Worm (Caenorhabditis elegans): ENCODE results near the gene droe-8.
A peak's percentile ranks its signal among the peaks of the same experiment; 100 is the strongest.

The droe-8 gene

ce11 chrV:8765938-8766337 lies 39.6 kb downstream of the droe-8 start, which contains the start of gene B0507.9:
TSS of gene B0507.9 (minus strand) at chrV:8766038.
- TF ChIP-seq C16A3.4 (tag; optimal IDR thresholded peaks at IDR 0.05), result no peak

DNA sequence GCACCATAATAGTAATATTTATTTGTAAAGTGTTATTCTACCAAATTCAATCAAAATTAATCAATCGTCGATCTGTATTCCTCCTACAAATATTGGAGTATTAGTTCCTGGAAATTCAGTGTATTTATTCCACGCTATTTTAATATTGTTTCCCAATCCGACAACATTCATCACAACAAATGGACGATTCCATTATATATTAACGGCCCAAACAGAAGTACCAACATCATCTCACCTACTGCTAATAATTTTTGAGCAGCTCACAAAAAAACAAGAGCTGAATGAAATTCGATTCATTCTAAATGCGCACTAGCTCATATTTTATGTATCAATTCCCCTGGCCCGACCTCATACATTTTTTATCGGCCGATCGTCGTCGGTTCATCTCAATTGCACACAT lies 40.7 kb downstream of the droe-8 start:
- TF ChIP-seq nhr-11 (tag; optimal IDR thresholded peaks at IDR 0.05), result no peak
- no peak for TF ChIP-seq ama-1 (optimal IDR thresholded peaks at IDR 0.05)
- peak; percentile 49 for TF ChIP-seq unc-86 (tag; optimal IDR thresholded peaks at IDR 0.05)
- TF ChIP-seq efl-1 (optimal IDR thresholded peaks at IDR 0.05), result no peak
- peak in 1 of 2 experiments; percentile 7 for TF ChIP-seq efl-1 (GFP tag; optimal IDR thresholded peaks at IDR 0.05 in 1 of 2)
- TF ChIP-seq aha-1 (tag; optimal IDR thresholded peaks at IDR 0.05), result no peak
- no peak for TF ChIP-seq unc-30 (tag; optimal IDR thresholded peaks at IDR 0.05)
- no peak for TF ChIP-seq swsn-7 (tag; optimal IDR thresholded peaks at IDR 0.05)
- TF ChIP-seq ceh-63 (GFP tag; optimal IDR thresholded peaks at IDR 0.05), result no peak
- TF ChIP-seq sox-4 (tag; optimal IDR thresholded peaks at IDR 0.05), result no peak
- no peak for TF ChIP-seq ceh-82 (tag; optimal IDR thresholded peaks at IDR 0.05)
- TF ChIP-seq elt-3 (tag; optimal IDR thresholded peaks at IDR 0.05), result no peak

DNA sequence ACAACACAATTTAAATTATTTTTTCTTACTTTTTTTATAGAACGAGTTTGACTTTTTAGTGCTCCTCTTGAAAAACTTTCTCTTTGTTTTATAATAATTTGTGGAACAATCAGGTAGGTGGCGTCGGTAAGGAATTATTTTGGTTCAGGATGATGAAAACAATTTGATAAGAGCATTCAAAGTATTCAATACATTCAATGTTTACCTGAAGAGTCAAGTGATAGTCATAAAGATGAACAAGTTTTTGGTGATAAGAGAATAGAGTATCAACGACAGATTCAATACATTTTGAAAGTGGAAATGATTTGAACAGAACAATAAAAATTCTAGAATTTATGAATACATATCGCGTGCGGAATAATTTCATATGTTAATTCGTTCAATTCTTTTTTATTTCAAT lies 41.2 kb downstream of the droe-8 start:
- no peak for TF ChIP-seq ceh-90 (tag; optimal IDR thresholded peaks at IDR 0.05)
- TF ChIP-seq fkh-4 (tag; optimal IDR thresholded peaks at IDR 0.05; ENCODE audit: borderline replicate concordance), result no peak
- TF ChIP-seq snu-23 (GFP tag; optimal IDR thresholded peaks at IDR 0.05), result no peak
- TF ChIP-seq lir-3 (tag; optimal IDR thresholded peaks at IDR 0.05; ENCODE audit: poor library complexity), result no peak
- no peak for TF ChIP-seq nhr-237 (tag; optimal IDR thresholded peaks at IDR 0.05)
- peak; percentile 91 for TF ChIP-seq elt-2 (tag; optimal IDR thresholded peaks at IDR 0.05)
- no peak for TF ChIP-seq mef-2 (tag; optimal IDR thresholded peaks at IDR 0.05)
- no peak for TF ChIP-seq fos-1 (tag; optimal IDR thresholded peaks at IDR 0.05)

ce11 chrV:8768481-8768959 lies 42.2 kb downstream of the droe-8 start, which contains the start of gene B0507.3:
TSS of gene B0507.3 (plus strand) at chrV:8768909.
- TF ChIP-seq unc-130 (tag; optimal IDR thresholded peaks at IDR 0.05), result no peak
- TF ChIP-seq nhr-237 (tag; optimal IDR thresholded peaks at IDR 0.05), result no peak
- no peak for TF ChIP-seq nhr-12 (tag; optimal IDR thresholded peaks at IDR 0.05)
- TF ChIP-seq pqm-1 (tag; optimal IDR thresholded peaks at IDR 0.05), result peak; percentile 96
- TF ChIP-seq lin-35 (GFP tag; optimal IDR thresholded peaks at IDR 0.05), result peak in 1 of 2 experiments; percentile 68
- TF ChIP-seq lin-39 (tag; optimal IDR thresholded peaks at IDR 0.05), result no peak
- peak; percentile 29 for TF ChIP-seq nhr-71 (tag; optimal IDR thresholded peaks at IDR 0.05)
- TF ChIP-seq tlp-1 (tag; optimal IDR thresholded peaks at IDR 0.05), result peak; percentile 86
- peak; percentile 40 for TF ChIP-seq lin-14 (GFP tag; optimal IDR thresholded peaks at IDR 0.05)
- peak in 1 of 2 experiments; percentile 20 for TF ChIP-seq mdl-1 (tag; optimal IDR thresholded peaks at IDR 0.05)
- no peak for TF ChIP-seq lin-15B (tag; optimal IDR thresholded peaks at IDR 0.05)
- peak; percentile 100 for TF ChIP-seq elt-2 (tag; optimal IDR thresholded peaks at IDR 0.05)
- TF ChIP-seq unc-62 (GFP tag; optimal IDR thresholded peaks at IDR 0.05), result no peak
- TF ChIP-seq jun-1 (tag; optimal IDR thresholded peaks at IDR 0.05), result peak; percentile 76
- TF ChIP-seq nhr-90 (tag; optimal IDR thresholded peaks at IDR 0.05; ENCODE audit: poor library complexity), result peak; percentile 34
- TF ChIP-seq nhr-85 (tag), result no peak
- TF ChIP-seq lsy-2 (tag; optimal IDR thresholded peaks at IDR 0.05), result peak in 1 of 2 experiments; percentile 21
- TF ChIP-seq nhr-20 (tag; optimal IDR thresholded peaks at IDR 0.05), result peak; percentile 15
- TF ChIP-seq pax-3 (tag; optimal IDR thresholded peaks at IDR 0.05), result peak; percentile 13

Measured in whole organism, L1 larva.